Worm (Caenorhabditis elegans): ENCODE measurements around the gene srx-7.

ce11 chrV:596923-597322, 36.9 kb downstream of the srx-7 start:
- TF ChIP-seq fos-1 (tag; optimal IDR thresholded peaks at IDR 0.05) (no peak), fkh-10 (GFP tag; optimal IDR thresholded peaks at IDR 0.05) (no peak), lin-15B (tag; optimal IDR thresholded peaks at IDR 0.05) (no peak), unc-39 (tag; optimal IDR thresholded peaks at IDR 0.05) (no peak), elt-2 (tag; optimal IDR thresholded peaks at IDR 0.05) (no peak)
